Fruit fly (Drosophila melanogaster) whole organism, embryonic: ENCODE measurements around the gene fzy.

Experiments used
- Atf3 ChIP-seq: fragments of 200-800 bp; sonication (Bioruptor generic); optimal IDR thresholded peaks from 3 replicates; lab custom pipeline; 2016; ENCODE audit warnings: missing biosample characterization, missing genetic modification characterization
- Bgb ChIP-seq: fragments of 200-800 bp; sonication (Bioruptor generic); IDR thresholded peaks from 2 replicates; pipeline ENCODE4 v1.3.6; 2022; ENCODE audit warnings: missing biosample characterization, missing genetic modification characterization; ENCODE audit not compliant: partially characterized antibody
- CG11398 ChIP-seq: fragments of 200-800 bp; sonication (Bioruptor generic); optimal IDR thresholded peaks from 2 replicates; lab custom pipeline; 2016; ENCODE audit warnings: missing biosample characterization, missing genetic modification characterization
- CG14014 ChIP-seq: fragments of 200-800 bp; sonication (Bioruptor generic); IDR thresholded peaks from 2 replicates; pipeline ENCODE4 v1.3.6; 2022; ENCODE audit warnings: missing biosample characterization, missing genetic modification characterization
- CG14050 ChIP-seq: fragments of 200-800 bp; sonication (Bioruptor generic); IDR thresholded peaks from 3 replicates; pipeline ENCODE4 v1.3.6; 2022; ENCODE audit warnings: missing biosample characterization, missing genetic modification characterization
- CG15073 ChIP-seq: fragments of 200-800 bp; sonication (Bioruptor generic); optimal IDR thresholded peaks from 2 replicates; lab custom pipeline; 2016; ENCODE audit warnings: missing biosample characterization, missing genetic modification characterization
- CG16813 ChIP-seq: fragments of 200-800 bp; sonication (Bioruptor generic); IDR thresholded peaks from 3 replicates; pipeline ENCODE4 v1.3.6; 2022; ENCODE audit warnings: missing biosample characterization, missing genetic modification characterization; ENCODE audit not compliant: partially characterized antibody
- CG17359 ChIP-seq: fragments of 200-800 bp; sonication (Bioruptor generic); optimal IDR thresholded peaks from 3 replicates; lab custom pipeline; 2018; ENCODE audit warnings: missing biosample characterization, mild to moderate bottlenecking, missing genetic modification characterization, moderate library complexity
- CG18262 ChIP-seq: fragments of 200-800 bp; optimal IDR thresholded peaks from 3 replicates; lab custom pipeline; 2019; ENCODE audit warnings: missing biosample characterization, mild to moderate bottlenecking, missing genetic modification characterization, moderate library complexity
- CG2129 ChIP-seq: fragments of 200-800 bp; sonication (Bioruptor generic); IDR thresholded peaks from 2 replicates; pipeline ENCODE4 v1.3.6; 2022; ENCODE audit warnings: missing biosample characterization, missing genetic modification characterization; ENCODE audit not compliant: partially characterized antibody
- CG2199 ChIP-seq: fragments of 200-800 bp; sonication (Bioruptor generic); IDR thresholded peaks from 3 replicates; pipeline ENCODE4 v1.3.6; 2022; ENCODE audit warnings: missing biosample characterization, missing genetic modification characterization
- CG2202 ChIP-seq: fragments of 200-800 bp; sonication (Bioruptor generic); optimal IDR thresholded peaks from 2 replicates; lab custom pipeline; 2018; ENCODE audit warnings: missing biosample characterization, mild to moderate bottlenecking, missing genetic modification characterization
- CG32767 ChIP-seq: fragments of 200-800 bp; sonication (Bioruptor generic); IDR thresholded peaks from 2 replicates; pipeline ENCODE4 v1.3.6; 2022; ENCODE audit warnings: missing biosample characterization, missing genetic modification characterization
- CG3407 ChIP-seq: fragments of 200-800 bp; sonication (Bioruptor generic); optimal IDR thresholded peaks from 2 replicates; lab custom pipeline; 2018; ENCODE audit warnings: missing biosample characterization, mild to moderate bottlenecking, missing genetic modification characterization
- CG3726 ChIP-seq: fragments of 200-800 bp; sonication (Bioruptor generic); IDR thresholded peaks from 3 replicates; pipeline ENCODE4, ENCODE4 v1.3.6; 2022; ENCODE audit warnings: missing biosample characterization, missing genetic modification characterization
- CG4328 ChIP-seq: fragments of 200-800 bp; sonication (Bioruptor generic); optimal IDR thresholded peaks from 3 replicates; lab custom pipeline; 2017; ENCODE audit warnings: missing biosample characterization, missing genetic modification reagents, missing genetic modification characterization
- CG8388 ChIP-seq: fragments of 200-800 bp; sonication (Bioruptor generic); optimal IDR thresholded peaks from 2 replicates; lab custom pipeline; 2019; ENCODE audit warnings: missing biosample characterization, mild to moderate bottlenecking, missing genetic modification characterization, moderate library complexity
- CG8924 ChIP-seq: fragments of 200-800 bp; optimal IDR thresholded peaks from 3 replicates; lab custom pipeline; 2019; ENCODE audit warnings: missing biosample characterization, mild to moderate bottlenecking, missing genetic modification characterization, moderate library complexity
- CG8944 ChIP-seq: fragments of 200-800 bp; sonication (Bioruptor generic); optimal IDR thresholded peaks from 3 replicates; lab custom pipeline; 2016; ENCODE audit warnings: missing biosample characterization, missing genetic modification characterization
- Camta ChIP-seq: fragments of 200-800 bp; sonication (Bioruptor generic); optimal IDR thresholded peaks from 2 replicates; lab custom pipeline; 2016; ENCODE audit warnings: missing biosample characterization, missing genetic modification characterization
- CkIIα-i1 ChIP-seq: fragments of 200-800 bp; sonication (Bioruptor generic); IDR thresholded peaks from 2 replicates; pipeline ENCODE4 v1.3.6; 2022; ENCODE audit warnings: missing biosample characterization, missing genetic modification characterization
- Ets65A ChIP-seq: fragments of 200-800 bp; sonication (Bioruptor generic); peaks from one replicate; lab custom pipeline; 2016; ENCODE audit warnings: missing biosample characterization, missing genetic modification characterization
- HLH54F ChIP-seq: fragments of 200-800 bp; sonication (Bioruptor generic); optimal IDR thresholded peaks from 3 replicates; lab custom pipeline; 2016; ENCODE audit warnings: missing biosample characterization, missing genetic modification characterization
- Hmx ChIP-seq: fragments of 200-800 bp; sonication (Bioruptor generic); optimal IDR thresholded peaks from 2 replicates; lab custom pipeline; 2016; ENCODE audit warnings: missing biosample characterization, missing genetic modification characterization
- Hr78 ChIP-seq, 2 experiments: fragments of 200-800 bp in 1 of 2; fragments of >200 bp in 1 of 2; sonication (Bioruptor generic) in 1 of 2; optimal IDR thresholded peaks; 2 replicates each; lab custom pipeline; 2017 to 2019; ENCODE audit warnings: missing biosample characterization in 2 of 2, missing genetic modification characterization in 2 of 2, mild to moderate bottlenecking in 1 of 2, moderate library complexity in 1 of 2
- Mes4 ChIP-seq: fragments of 200-800 bp; sonication (Bioruptor generic); optimal IDR thresholded peaks from 2 replicates; lab custom pipeline; 2016; ENCODE audit warnings: missing biosample characterization, missing genetic modification characterization
- NK7.1 ChIP-seq: fragments of 200-800 bp; sonication (Bioruptor generic); optimal IDR thresholded peaks from 3 replicates; lab custom pipeline; 2016; ENCODE audit warnings: missing biosample characterization, missing genetic modification characterization
- Sry-β ChIP-seq: fragments of 200-800 bp; sonication (Bioruptor generic); optimal IDR thresholded peaks from 2 replicates; lab custom pipeline; 2018; ENCODE audit warnings: missing biosample characterization, mild to moderate bottlenecking, missing genetic modification characterization, moderate library complexity
- Ssrp ChIP-seq: fragments of 200-800 bp; sonication (Bioruptor generic); optimal IDR thresholded peaks from 2 replicates; lab custom pipeline; 2018; ENCODE audit warnings: missing biosample characterization, mild to moderate bottlenecking, missing genetic modification characterization, moderate library complexity
- Tbp ChIP-seq: fragments of >200 bp; optimal IDR thresholded peaks from 2 replicates; lab custom pipeline; 2018; ENCODE audit warnings: missing biosample characterization, missing genetic modification characterization
- br ChIP-seq: fragments of >200 bp; optimal IDR thresholded peaks from 2 replicates; lab custom pipeline; 2017
- cas ChIP-seq: fragments of 200-800 bp; sonication (Bioruptor generic); IDR thresholded peaks from 2 replicates; pipeline ENCODE4 v1.3.6; 2022; ENCODE audit warnings: missing biosample characterization, missing genetic modification characterization
- ci ChIP-seq: fragments of 200-800 bp; sonication (Bioruptor generic); IDR thresholded peaks from 3 replicates; pipeline ENCODE4 v1.3.6; 2022; ENCODE audit warnings: missing biosample characterization, missing genetic modification characterization
- dmrt99B ChIP-seq: fragments of 200-800 bp; sonication (Bioruptor generic); optimal IDR thresholded peaks from 2 replicates; lab custom pipeline; 2018; ENCODE audit warnings: missing biosample characterization, mild to moderate bottlenecking, missing genetic modification characterization, moderate library complexity
- en ChIP-seq: fragments of 200-800 bp; sonication (Bioruptor generic); optimal IDR thresholded peaks from 2 replicates; lab custom pipeline; 2016; ENCODE audit warnings: missing biosample characterization, missing genetic modification characterization
- exex ChIP-seq: fragments of 200-800 bp; sonication (Bioruptor generic); optimal IDR thresholded peaks from 4 replicates; lab custom pipeline; 2018; ENCODE audit warnings: missing biosample characterization, mild to moderate bottlenecking, missing genetic modification characterization, moderate library complexity
- gcm ChIP-seq: fragments of 200-800 bp; sonication (Bioruptor generic); optimal IDR thresholded peaks from 2 replicates; lab custom pipeline; 2019; ENCODE audit warnings: missing biosample characterization, mild to moderate bottlenecking, missing genetic modification characterization, moderate library complexity
- gfzf ChIP-seq: fragments of 200-800 bp; sonication (Bioruptor generic); optimal IDR thresholded peaks from 2 replicates; lab custom pipeline; 2016; ENCODE audit warnings: missing biosample characterization, mild to moderate bottlenecking, missing genetic modification characterization, moderate library complexity
- grau ChIP-seq: fragments of 200-800 bp; optimal IDR thresholded peaks from 3 replicates; lab custom pipeline; 2019; ENCODE audit warnings: missing biosample characterization, mild to moderate bottlenecking, missing genetic modification characterization, moderate library complexity
- kah ChIP-seq: fragments of 200-800 bp; sonication (Bioruptor generic); optimal IDR thresholded peaks from 2 replicates; lab custom pipeline; 2018; ENCODE audit warnings: missing biosample characterization, mild to moderate bottlenecking, missing genetic modification characterization
- kay ChIP-seq: fragments of 200-800 bp; sonication (Bioruptor generic); optimal IDR thresholded peaks from 2 replicates; lab custom pipeline; 2016; ENCODE audit warnings: missing biosample characterization, missing genetic modification characterization
- kni ChIP-seq: fragments of 200-800 bp; sonication (Bioruptor generic); optimal IDR thresholded peaks from 3 replicates; lab custom pipeline; 2017; ENCODE audit warnings: mild to moderate bottlenecking, missing biosample characterization, missing genetic modification reagents, missing genetic modification characterization
- lab ChIP-seq: fragments of 200-800 bp; sonication (Bioruptor generic); optimal IDR thresholded peaks from 3 replicates; lab custom pipeline; 2017; ENCODE audit warnings: missing biosample characterization, missing genetic modification characterization, mild to moderate bottlenecking, moderate library complexity, missing genetic modification reagents
- lmd ChIP-seq: fragments of 200-800 bp; sonication (Bioruptor generic); IDR thresholded peaks from 2 replicates; pipeline ENCODE4 v1.3.6; 2022; ENCODE audit warnings: missing biosample characterization, missing genetic modification characterization
- mam ChIP-seq: fragments of 200-800 bp; sonication (Bioruptor generic); optimal IDR thresholded peaks from 3 replicates; lab custom pipeline; 2016; ENCODE audit warnings: missing biosample characterization, missing genetic modification characterization
- nerfin-2 ChIP-seq: fragments of 200-800 bp; sonication (Bioruptor generic); IDR thresholded peaks from 2 replicates; pipeline ENCODE4 v1.3.6; 2022; ENCODE audit warnings: missing biosample characterization, missing genetic modification characterization; ENCODE audit not compliant: partially characterized antibody
- oc ChIP-seq: fragments of 200-800 bp; sonication (Bioruptor generic); optimal IDR thresholded peaks from 2 replicates; lab custom pipeline; 2018; ENCODE audit warnings: missing biosample characterization, mild to moderate bottlenecking, missing genetic modification characterization, moderate library complexity
- pan ChIP-seq, 4 experiments: fragments of >200 bp in 3 of 4; fragments of 200-800 bp in 1 of 4; sonication (Bioruptor generic) in 1 of 4; optimal IDR thresholded peaks in 3 of 4; IDR thresholded peaks in 1 of 4; 2 replicates each; pipeline versions ENCODE4 v1.3.6 to Lab custom; 2017 to 2022; ENCODE audit warnings: missing biosample characterization in 2 of 4, missing genetic modification characterization in 2 of 4, mixed read lengths in 1 of 4
- pb ChIP-seq: fragments of 200-800 bp; sonication (Bioruptor generic); optimal IDR thresholded peaks from 3 replicates; lab custom pipeline; 2016; ENCODE audit warnings: missing biosample characterization, missing genetic modification characterization
- wdn ChIP-seq: fragments of 200-800 bp; sonication (Bioruptor generic); IDR thresholded peaks from 2 replicates; pipeline ENCODE4 v1.3.6; 2022; ENCODE audit warnings: missing biosample characterization, missing genetic modification characterization
- zen2 ChIP-seq: fragments of 200-800 bp; sonication (Bioruptor generic); IDR thresholded peaks from 3 replicates; pipeline ENCODE4 v1.3.6; 2022; ENCODE audit warnings: missing biosample characterization, missing genetic modification characterization; ENCODE audit not compliant: partially characterized antibody

Gene fzy

DNA sequence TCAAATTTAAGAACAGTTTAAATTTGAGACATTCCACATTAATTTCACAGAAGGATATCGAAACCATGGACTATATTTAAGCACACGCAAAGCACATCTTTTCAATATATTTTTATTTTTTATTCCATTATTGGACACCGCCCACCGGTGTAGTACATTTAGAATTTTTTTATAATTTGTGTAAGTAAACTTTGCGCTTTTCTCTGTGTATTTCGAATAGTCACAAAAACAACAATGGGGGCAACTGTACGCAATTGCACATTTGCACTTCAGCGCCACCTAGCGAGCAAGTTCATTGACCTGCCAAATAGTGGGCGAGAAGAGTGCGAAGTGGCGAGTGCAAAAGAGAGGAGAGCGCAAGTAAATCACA is 35.0 kb upstream of the fzy start (continued):
- TF ChIP-seq Bgb (GFP tag; lab: Robert Waterston, UW) (no peak), Sry-β (no peak), CG18262 (peak; percentile 58), NK7.1 (no peak), gcm (GFP tag; lab: Kevin White, UChicago) (no peak), HLH54F (GFP tag; lab: Kevin White, UChicago) (peak; percentile 30), dmrt99B (tag; lab: Kevin White, UChicago) (peak; percentile 66), kni (GFP tag; lab: Kevin White, UChicago) (no peak), Ets65A (GFP tag; lab: Kevin White, UChicago) (no peak), en (no peak), pan (optimal IDR thresholded peaks at IDR 0.05; lab: Kevin White, UChicago) (no peak), pan (GFP tag; optimal IDR thresholded peaks at IDR 0.05 in 1 of 2, IDR thresholded peaks at IDR 0.05 in 1 of 2) (peak in 1 of 2 experiments; percentile 58), mam (GFP tag; lab: Kevin White, UChicago) (no peak), zen2 (no peak), CkIIα-i1 (no peak), CG14014 (GFP tag; lab: Robert Waterston, UW) (peak; percentile 68), kay (no peak), ci (GFP tag; lab: Robert Waterston, UW) (peak; percentile 60; the same call in 1 of the 3 replicates), CG3726 (GFP tag; lab: Robert Waterston, UW) (no peak), CG8924 (tag; lab: Kevin White, UChicago) (peak; percentile 51), Hmx (GFP tag; lab: Kevin White, UChicago) (no peak), Ssrp (peak; percentile 49), cas (GFP tag; lab: Robert Waterston, UW) (no peak), CG2202 (no peak), br (lab: Kevin White, UChicago) (no peak), Mes4 (GFP tag; lab: Kevin White, UChicago) (no peak), CG14050 (GFP tag; lab: Robert Waterston, UW) (no peak), Tbp (no peak), CG2129 (GFP tag; lab: Robert Waterston, UW) (no peak), lmd (GFP tag; lab: Robert Waterston, UW) (peak; percentile 51), Hr78 (GFP tag; optimal IDR thresholded peaks at IDR 0.05; lab: Kevin White, UChicago) (no peak), CG11398 (GFP tag; lab: Kevin White, UChicago) (no peak), nerfin-2 (GFP tag; lab: Robert Waterston, UW) (no peak), gfzf (GFP tag; lab: Kevin White, UChicago) (no peak), oc (tag; lab: Kevin White, UChicago) (no peak), CG3407 (no peak), Camta (GFP tag; lab: Kevin White, UChicago) (no peak), lab (peak; percentile 81), CG15073 (no peak), CG4328 (GFP tag; lab: Kevin White, UChicago) (no peak), CG8388 (GFP tag; lab: Kevin White, UChicago) (peak; percentile 36), grau (tag; lab: Kevin White, UChicago) (peak; percentile 64), CG17359 (peak; percentile 48), wdn (no peak), CG8944 (GFP tag; lab: Kevin White, UChicago) (no peak), CG16813 (GFP tag; lab: Robert Waterston, UW) (no peak), kah (GFP tag; lab: Kevin White, UChicago) (no peak), exex (tag; lab: Kevin White, UChicago) (peak; percentile 4), Atf3 (GFP tag; lab: Kevin White, UChicago) (no peak), CG32767 (GFP tag; lab: Robert Waterston, UW) (no peak), CG2199 (GFP tag; lab: Robert Waterston, UW) (no peak), pb (GFP tag; lab: Kevin White, UChicago) (no peak)
